Worm (Caenorhabditis elegans) whole organism, young adult: Measurements from ENCODE around the gene ent-2.

Experiments
- lin-54 ChIP-seq: fragments of 200-800 bp; sonication (Bioruptor generic); optimal IDR thresholded peaks from 2 replicates; lab custom pipeline; 2018; ENCODE audit warnings: mild to moderate bottlenecking, missing genetic modification characterization, missing compliant biosample characterization
- mxl-1 ChIP-seq: sonication (generic microtip); optimal IDR thresholded peaks from 2 replicates; lab custom pipeline; 2016; ENCODE audit warnings: missing genetic modification characterization, missing compliant biosample characterization

ce11 chrX:15566640-15567039 is 34.2 kb upstream of the ent-2 start:
- no peak for TF ChIP-seq mxl-1 (tag; lab: Kevin White, UChicago)
- no peak for TF ChIP-seq lin-54 (GFP tag; lab: Kevin White, UChicago)
